Worm (Caenorhabditis elegans) whole organism, L1 larva: ENCODE data around the gene C16C10.2.

Experiments
- alr-1 ChIP-seq: fragments of 200-800 bp; sonication (Bioruptor generic); optimal IDR thresholded peaks from 2 replicates; lab custom pipeline; 2018; ENCODE audit warnings: borderline replicate concordance, mild to moderate bottlenecking, missing genetic modification characterization, missing compliant biosample characterization
- ama-1 ChIP-seq: fragments of 150-350 bp; optimal IDR thresholded peaks from 2 replicates; lab custom pipeline; 2014
- blmp-1 ChIP-seq: fragments of 150-350 bp; optimal IDR thresholded peaks from 2 replicates; lab custom pipeline; 2014; ENCODE audit warnings: missing biosample characterization, missing genetic modification characterization
- ceh-63 ChIP-seq: fragments of 200-800 bp; sonication (Bioruptor generic); optimal IDR thresholded peaks from 2 replicates; lab custom pipeline; 2018; ENCODE audit warnings: mild to moderate bottlenecking, missing genetic modification characterization, missing compliant biosample characterization
- ceh-8 ChIP-seq: fragments of 200-800 bp; sonication (Bioruptor generic); optimal IDR thresholded peaks from 2 replicates; lab custom pipeline; 2018; ENCODE audit warnings: mild to moderate bottlenecking, missing genetic modification characterization, moderate library complexity, missing compliant biosample characterization
- hlh-4 ChIP-seq: sonication (generic microtip); optimal IDR thresholded peaks from 2 replicates; lab custom pipeline; 2016; ENCODE audit warnings: mild to moderate bottlenecking, missing genetic modification characterization, missing compliant biosample characterization
- lin-15B ChIP-seq: fragments of 150-350 bp; sonication (generic microtip); optimal IDR thresholded peaks from 3 replicates; lab custom pipeline; 2014; ENCODE audit warnings: missing biosample characterization, missing genetic modification characterization
- lsy-2 ChIP-seq, 2 experiments: fragments of 150-350 bp; optimal IDR thresholded peaks; 2 replicates each; lab custom pipeline; 2014; ENCODE audit warnings: missing biosample characterization in 2 of 2, missing genetic modification characterization in 2 of 2
- mdl-1 ChIP-seq, 2 experiments: fragments of 150-350 bp; optimal IDR thresholded peaks; 2 replicates each; lab custom pipeline; 2014 to 2017; ENCODE audit warnings: missing biosample characterization in 2 of 2, missing genetic modification characterization in 2 of 2, inconsistent platforms in 1 of 2
- nhr-28 ChIP-seq: fragments of 150-350 bp; optimal IDR thresholded peaks from 2 replicates; lab custom pipeline; 2014; ENCODE audit warnings: missing biosample characterization, missing genetic modification characterization
- zag-1 ChIP-seq: fragments of 150-350 bp; optimal IDR thresholded peaks from 2 replicates; lab custom pipeline; 2014; ENCODE audit warnings: missing biosample characterization, missing genetic modification characterization

ce11 chrIII:4187845-4188244 lies 9.4 kb upstream of the C16C10.2 start, which contains the start of gene R74.2:
- no peak for TF ChIP-seq ceh-8 (GFP tag; lab: Kevin White, UChicago)
- no peak for TF ChIP-seq ama-1
- TF ChIP-seq lsy-2 (tag; optimal IDR thresholded peaks at IDR 0.05; lab: Kevin White, UChicago): no peak
- no peak for TF ChIP-seq mdl-1 (tag; optimal IDR thresholded peaks at IDR 0.05; lab: Kevin White, UChicago)
- no peak for TF ChIP-seq ceh-63 (GFP tag; lab: Kevin White, UChicago)
- peak; percentile 98 for TF ChIP-seq blmp-1 (tag; lab: Kevin White, UChicago)
- TF ChIP-seq zag-1 (tag; lab: Kevin White, UChicago): no peak
- TF ChIP-seq hlh-4 (tag; lab: Kevin White, UChicago): no peak
- no peak for TF ChIP-seq nhr-28 (tag; lab: Kevin White, UChicago)
- TF ChIP-seq alr-1 (tag; lab: Kevin White, UChicago): no peak
- TF ChIP-seq lin-15B (tag; lab: Kevin White, UChicago): no peak
